Worm (Caenorhabditis elegans) whole organism, L3 larva: ENCODE results near the gene F10G2.1.

ENCODE experiments used
- ama-1 ChIP-seq: fragments of 150-350 bp; optimal IDR thresholded peaks from 2 replicates; lab custom pipeline; 2018
- eor-1 ChIP-seq, 2 experiments: fragments of 150-350 bp; optimal IDR thresholded peaks; 2 replicates each; lab custom pipeline; 2014 to 2018; ENCODE audit warnings: missing biosample characterization in 2 of 2, missing genetic modification characterization in 2 of 2
- lsy-12 ChIP-seq: sonication (generic microtip); optimal IDR thresholded peaks from 2 replicates; lab custom pipeline; 2016; ENCODE audit warnings: mild to moderate bottlenecking, missing genetic modification characterization, missing compliant biosample characterization
- nhr-11 ChIP-seq: fragments of 150-350 bp; optimal IDR thresholded peaks from 2 replicates; lab custom pipeline; 2014; ENCODE audit warnings: missing biosample characterization, missing genetic modification characterization
- nhr-77 ChIP-seq: fragments of 150-350 bp; optimal IDR thresholded peaks from 2 replicates; lab custom pipeline; 2014; ENCODE audit warnings: missing biosample characterization, missing genetic modification characterization
- pha-4 ChIP-seq: fragments of 150-350 bp; optimal IDR thresholded peaks from 2 replicates; lab custom pipeline; 2014; ENCODE audit warnings: missing biosample characterization, missing genetic modification reagents, missing genetic modification characterization
- zag-1 ChIP-seq: fragments of 150-350 bp; optimal IDR thresholded peaks from 2 replicates; lab custom pipeline; 2014; ENCODE audit warnings: missing biosample characterization, missing genetic modification characterization

DNA sequence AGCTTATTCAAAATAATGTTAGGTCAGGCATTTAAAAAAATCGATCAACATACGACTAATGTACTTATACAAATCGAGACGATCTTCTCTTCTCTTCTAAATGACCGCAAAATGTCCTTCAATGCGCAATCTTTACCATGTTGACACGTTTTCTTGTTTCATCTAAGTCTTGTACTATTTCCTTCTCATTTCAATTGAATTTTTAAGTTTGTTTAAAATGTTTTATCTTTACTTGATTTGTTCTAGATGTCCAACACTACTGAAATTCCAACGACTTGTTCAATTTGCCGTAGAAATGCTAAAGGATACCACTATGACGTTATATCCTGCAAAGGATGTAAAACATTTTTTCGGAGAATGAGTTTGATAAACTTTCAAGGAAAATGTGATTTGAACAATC is 9.6 kb downstream of the F10G2.1 start, which contains the start of the genes nhr-263 and nhr-148:
- no peak for TF ChIP-seq zag-1
- TF ChIP-seq nhr-77: no peak
- TF ChIP-seq nhr-11 (tag; lab: Kevin White, UChicago): no peak
- no peak for TF ChIP-seq pha-4 (tag; lab: Kevin White, UChicago)
- no peak for TF ChIP-seq eor-1 (tag; optimal IDR thresholded peaks at IDR 0.05; lab: Kevin White, UChicago)
- no peak for TF ChIP-seq lsy-12 (tag; lab: Kevin White, UChicago)
- no peak for TF ChIP-seq ama-1
